Worm (Caenorhabditis elegans): Measurements from ENCODE around the gene sri-30.

ce11 chrII:3044023-3044422 lies 2.0 kb upstream of the sri-30 start, which contains the start of gene sri-29:
- TF ChIP-seq flt-1 (GFP tag; IDR thresholded peaks at IDR 0.05): no peak
- TF ChIP-seq T22C8.4 (GFP tag; IDR thresholded peaks at IDR 0.05): no peak
- TF ChIP-seq med-1 (GFP tag; optimal IDR thresholded peaks at IDR 0.05; ENCODE audit: insufficient read depth): no peak

Measured in whole organism, midembryonic.